Worm (Caenorhabditis elegans): ENCODE data around the gene Y59C2A.2.

The Y59C2A.2 gene

ce11 chrII:2190522-2190921 lies 13.4 kb downstream of the Y59C2A.2 start:
- no peak for TF ChIP-seq ztf-11 (tag; optimal IDR thresholded peaks at IDR 0.05)
- TF ChIP-seq drap-1 (GFP tag; optimal IDR thresholded peaks at IDR 0.05): no peak
- TF ChIP-seq lin-32 (GFP tag; optimal IDR thresholded peaks at IDR 0.05): no peak

ce11 chrII:2189357-2189756 lies 14.6 kb downstream of the Y59C2A.2 start, which contains the start of gene mtq-2:
TSS of gene mtq-2 (minus strand) at chrII:2189457.
- TF ChIP-seq flh-1 (GFP tag; optimal IDR thresholded peaks at IDR 0.05): no peak

- TF ChIP-seq nhr-12 (tag; optimal IDR thresholded peaks at IDR 0.05) (no peak), lsy-2 (tag; optimal IDR thresholded peaks at IDR 0.05) (peak; percentile 64)
Observed at ce11 chrII:2186730-2187129, 17.2 kb downstream of the Y59C2A.2 start.

- TF ChIP-seq lin-32 (GFP tag; optimal IDR thresholded peaks at IDR 0.05) (no peak), ceh-83 (GFP tag; optimal IDR thresholded peaks at IDR 0.05) (no peak), ces-1 (GFP tag; optimal IDR thresholded peaks at IDR 0.05) (no peak), ceh-39 (tag; optimal IDR thresholded peaks at IDR 0.05) (no peak), pha-4 (tag; optimal IDR thresholded peaks at IDR 0.05) (no peak), ztf-11 (tag; optimal IDR thresholded peaks at IDR 0.05) (no peak), cnd-1 (tag; optimal IDR thresholded peaks at IDR 0.05) (no peak), flh-1 (GFP tag; optimal IDR thresholded peaks at IDR 0.05) (no peak), sptf-1 (tag; optimal IDR thresholded peaks at IDR 0.05) (no peak)
Observed at ce11 chrII:2186329-2186728, 17.6 kb downstream of the Y59C2A.2 start, which contains the start of gene gba-2. TSS of gene gba-2 (minus strand) at chrII:2186434.

- TF ChIP-seq blmp-1 (tag; optimal IDR thresholded peaks at IDR 0.05) (no peak), ces-1 (GFP tag; optimal IDR thresholded peaks at IDR 0.05) (no peak), ceh-43 (GFP tag; optimal IDR thresholded peaks at IDR 0.05) (no peak), bed-3 (GFP tag; optimal IDR thresholded peaks at IDR 0.05) (no peak), elt-1 (tag; optimal IDR thresholded peaks at IDR 0.05; ENCODE audit: borderline replicate concordance, insufficient read depth) (no peak), pha-4 (tag; optimal IDR thresholded peaks at IDR 0.05) (no peak), nhr-237 (tag; optimal IDR thresholded peaks at IDR 0.05) (no peak), elt-3 (tag; optimal IDR thresholded peaks at IDR 0.05) (no peak), tbx-8 (GFP tag; optimal IDR thresholded peaks at IDR 0.05) (no peak)
Observed at ce11 chrII:2177735-2178134, 26.2 kb downstream of the Y59C2A.2 start.

ce11 chrII:2176688-2177087 lies 27.2 kb downstream of the Y59C2A.2 start, which contains the start of gene gba-1:
TSS of gene gba-1 (plus strand) at chrII:2176741.
- no peak for TF ChIP-seq drap-1 (GFP tag; optimal IDR thresholded peaks at IDR 0.05)
- TF ChIP-seq mls-2 (tag; optimal IDR thresholded peaks at IDR 0.05): no peak
- TF ChIP-seq mab-5 (tag; optimal IDR thresholded peaks at IDR 0.05): no peak
- no peak for TF ChIP-seq nhr-237 (tag; optimal IDR thresholded peaks at IDR 0.05)
- no peak for TF ChIP-seq nhr-28 (tag; optimal IDR thresholded peaks at IDR 0.05)
- TF ChIP-seq elt-1 (tag; optimal IDR thresholded peaks at IDR 0.05; ENCODE audit: borderline replicate concordance, insufficient read depth): no peak
- no peak for TF ChIP-seq unc-120 (tag; optimal IDR thresholded peaks at IDR 0.05; ENCODE audit: poor library complexity, severe bottlenecking)
- TF ChIP-seq ztf-11 (tag; optimal IDR thresholded peaks at IDR 0.05): no peak
- no peak for TF ChIP-seq tbx-8 (GFP tag; optimal IDR thresholded peaks at IDR 0.05)
- no peak for TF ChIP-seq cnd-1 (tag; optimal IDR thresholded peaks at IDR 0.05)
- no peak for TF ChIP-seq M03D4.4 (tag; optimal IDR thresholded peaks at IDR 0.05)
- TF ChIP-seq pha-4 (tag; optimal IDR thresholded peaks at IDR 0.05): no peak

ce11 chrII:2175367-2175766 lies 28.6 kb downstream of the Y59C2A.2 start, which contains the start of gene C33C12.7:
TSS of gene C33C12.7 (minus strand) at chrII:2175467.
- TF ChIP-seq unc-62 (GFP tag; optimal IDR thresholded peaks at IDR 0.05) (no peak), ceh-43 (GFP tag; optimal IDR thresholded peaks at IDR 0.05) (no peak), nhr-12 (tag; optimal IDR thresholded peaks at IDR 0.05) (no peak), cnd-1 (tag; optimal IDR thresholded peaks at IDR 0.05) (no peak), unc-39 (tag; optimal IDR thresholded peaks at IDR 0.05) (no peak), mep-1 (tag; optimal IDR thresholded peaks at IDR 0.05) (no peak), nhr-2 (tag; optimal IDR thresholded peaks at IDR 0.05) (no peak), bed-3 (GFP tag; optimal IDR thresholded peaks at IDR 0.05) (no peak), unc-120 (tag; optimal IDR thresholded peaks at IDR 0.05; ENCODE audit: poor library complexity, severe bottlenecking) (no peak), M03D4.4 (tag; optimal IDR thresholded peaks at IDR 0.05) (no peak), ces-1 (GFP tag; optimal IDR thresholded peaks at IDR 0.05) (no peak), ceh-39 (tag; optimal IDR thresholded peaks at IDR 0.05) (no peak), lin-13 (tag; optimal IDR thresholded peaks at IDR 0.05) (no peak), lin-32 (GFP tag; optimal IDR thresholded peaks at IDR 0.05) (no peak), lsy-2 (tag; optimal IDR thresholded peaks at IDR 0.05) (no peak), mab-5 (tag; optimal IDR thresholded peaks at IDR 0.05) (no peak)

Data from whole organism, mixed stage, embryonic.